Fruit fly (Drosophila melanogaster): ENCODE results near the gene Fim.
A peak's percentile ranks its signal among the peaks of the same experiment; 100 is the strongest.

Gene Fim

DNA sequence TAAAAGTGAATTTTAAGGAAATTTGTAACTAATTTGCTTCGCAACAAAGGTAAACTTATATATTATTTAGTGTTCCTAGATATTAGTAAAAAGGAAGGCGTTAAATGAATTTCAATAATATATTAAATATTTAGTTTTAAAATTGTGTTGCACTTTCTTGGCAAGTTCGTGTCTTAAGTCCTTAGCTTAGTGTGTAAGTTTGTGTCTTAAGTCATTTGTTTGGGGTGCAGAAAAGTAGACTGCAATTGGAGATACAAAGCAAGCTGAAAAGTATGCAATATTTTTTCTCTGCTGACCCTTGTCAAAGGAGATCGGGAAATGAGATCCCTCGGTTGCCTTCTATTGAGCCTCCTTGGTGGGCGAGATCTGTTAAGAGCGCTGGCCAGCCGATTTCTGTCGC, 39.7 kb downstream of the Fim start:
- TF ChIP-seq CG11247 (GFP tag; IDR thresholded peaks at IDR 0.05): peak; percentile 94
- TF ChIP-seq CG8290 (GFP tag; optimal IDR thresholded peaks at IDR 0.05): no peak
- peak in 1 of 2 experiments; percentile 32 for TF ChIP-seq CG8290 (tag; optimal IDR thresholded peaks at IDR 0.05)
- TF ChIP-seq H15 (GFP tag; IDR thresholded peaks at IDR 0.05): no peak
- TF ChIP-seq CG17385 (GFP tag; optimal IDR thresholded peaks at IDR 0.05): no peak

DNA sequence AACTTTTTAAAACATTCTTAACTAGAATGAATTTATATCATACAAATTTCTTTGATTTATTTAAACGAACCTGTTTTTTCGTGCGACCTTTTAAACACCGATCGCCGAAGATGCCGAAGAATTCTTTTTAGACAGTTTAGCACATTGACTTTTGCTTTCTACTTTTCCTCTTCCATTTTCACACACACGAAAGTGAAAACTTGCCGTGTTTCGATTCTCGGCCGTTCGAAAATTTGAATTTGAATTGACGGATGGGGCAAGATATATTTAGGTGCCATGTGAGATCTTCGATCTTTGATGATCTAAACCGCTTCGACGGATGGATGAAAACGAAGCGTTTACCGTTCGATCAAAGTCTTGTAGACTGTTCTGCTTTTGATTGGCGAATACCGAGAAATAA, 46.1 kb downstream of the Fim start:
- TF ChIP-seq Blimp-1 (GFP tag; optimal IDR thresholded peaks at IDR 0.05) (peak; percentile 95), Vsx1 (GFP tag; optimal IDR thresholded peaks at IDR 0.05) (no peak), peb (GFP tag; IDR thresholded peaks at IDR 0.05) (no peak), CG3065 (GFP tag; optimal IDR thresholded peaks at IDR 0.05) (no peak)

DNA sequence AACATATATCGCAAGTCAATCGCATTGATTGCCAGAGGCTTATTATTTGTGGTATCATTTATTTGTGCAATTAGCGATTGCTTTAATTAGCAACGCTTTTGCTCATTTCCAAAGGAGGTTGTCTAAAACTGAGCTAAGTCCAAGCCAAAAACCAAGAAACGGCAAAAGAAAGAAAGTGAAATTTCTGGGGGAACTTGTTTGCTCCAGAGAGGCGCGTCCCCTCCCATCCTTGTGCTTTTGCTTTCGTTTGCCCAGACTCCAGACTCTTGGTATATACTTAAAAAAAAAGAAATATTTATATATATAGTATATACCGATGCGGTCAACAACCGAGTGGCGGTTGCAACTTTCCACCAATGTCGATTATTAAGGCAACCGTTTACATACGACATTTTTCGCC, 47.6 kb downstream of the Fim start:
- TF ChIP-seq tll (GFP tag; optimal IDR thresholded peaks at IDR 0.05) (no peak), Blimp-1 (GFP tag; optimal IDR thresholded peaks at IDR 0.05) (peak; percentile 56)

DNA sequence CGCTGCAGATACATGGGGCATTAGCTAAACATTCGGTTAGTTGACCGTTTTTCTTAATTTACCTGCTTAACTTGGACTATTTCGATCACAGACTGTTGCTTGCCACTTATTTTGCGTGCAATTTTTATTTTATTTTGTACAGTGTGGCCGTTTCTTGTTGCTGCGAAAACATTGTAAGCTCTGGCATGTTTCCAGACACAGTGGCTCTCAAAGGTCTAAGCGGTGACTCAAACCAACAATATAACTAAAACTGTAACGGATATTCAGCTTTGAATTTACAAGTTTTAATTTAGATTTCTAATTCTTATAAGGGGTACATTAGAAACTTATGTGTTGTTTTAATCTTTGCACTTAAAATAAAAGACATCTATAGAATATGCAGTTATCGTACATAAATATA, 52.4 kb downstream of the Fim start, which contains the start of gene CG8675:
Gene CG8675 (minus strand): TSS at position 177 of the 400 bp plus-strand sequence.
- TF ChIP-seq CG14860 (GFP tag; IDR thresholded peaks at IDR 0.05; ENCODE audit: partially characterized antibody) (no peak), CG9727 (GFP tag; optimal IDR thresholded peaks at IDR 0.05) (no peak), Hsf (GFP tag; optimal IDR thresholded peaks at IDR 0.05) (no peak), Neu2 (GFP tag; optimal IDR thresholded peaks at IDR 0.05; ENCODE audit: borderline replicate concordance) (no peak), E2f2 (GFP tag; IDR thresholded peaks at IDR 0.05) (peak; percentile 31; the same call in 1 of the 2 replicates), trem (tag; optimal IDR thresholded peaks at IDR 0.05) (peak; percentile 4), Vsx1 (GFP tag; optimal IDR thresholded peaks at IDR 0.05) (no peak), bsh (GFP tag; optimal IDR thresholded peaks at IDR 0.05) (no peak), CG2712 (tag; optimal IDR thresholded peaks at IDR 0.05) (peak; percentile 16), zf30C (GFP tag; optimal IDR thresholded peaks at IDR 0.05) (peak; percentile 8), Adf1 (GFP tag; IDR thresholded peaks at IDR 0.05) (no peak), dimm (GFP tag; IDR thresholded peaks at IDR 0.05) (no peak), slp2 (GFP tag; optimal IDR thresholded peaks at IDR 0.05) (no peak), knrl (GFP tag; IDR thresholded peaks at IDR 0.05; ENCODE audit: partially characterized antibody) (peak; percentile 46; the same call in 2 of the 3 replicates), CG15269 (tag; optimal IDR thresholded peaks at IDR 0.05) (no peak), CG2116 (GFP tag; optimal IDR thresholded peaks at IDR 0.05) (peak; percentile 9), fu2 (GFP tag; optimal IDR thresholded peaks at IDR 0.05) (no peak), MESR4 (GFP tag; optimal IDR thresholded peaks at IDR 0.05) (peak; percentile 52), danr (GFP tag; IDR thresholded peaks at IDR 0.05) (no peak), crc (GFP tag; optimal IDR thresholded peaks at IDR 0.05) (no peak), CkIIα-i1 (GFP tag; IDR thresholded peaks at IDR 0.05) (no peak), CG17912 (GFP tag; optimal IDR thresholded peaks at IDR 0.05) (no peak), Sry-δ (GFP tag; optimal IDR thresholded peaks at IDR 0.05) (peak; percentile 14), Taf1 (GFP tag; IDR thresholded peaks at IDR 0.05) (no peak), CG6272 (GFP tag; IDR thresholded peaks at IDR 0.05) (no peak), Scr (GFP tag; IDR thresholded peaks at IDR 0.05; ENCODE audit: partially characterized antibody) (0 out of 2 replicates have a peak, but pooled peaks have one; percentile 27), nmo (GFP tag; optimal IDR thresholded peaks at IDR 0.05) (peak; percentile 19), Lhr (GFP tag; optimal IDR thresholded peaks at IDR 0.05) (peak; percentile 67), Dp (GFP tag; optimal IDR thresholded peaks at IDR 0.05) (peak; percentile 37), salm (tag; optimal IDR thresholded peaks at IDR 0.05) (no peak), Bgb (GFP tag; IDR thresholded peaks at IDR 0.05; ENCODE audit: partially characterized antibody) (0 out of 2 replicates have a peak, but pooled peaks have one; percentile 27), tap (tag; optimal IDR thresholded peaks at IDR 0.05) (no peak), gfzf (GFP tag; optimal IDR thresholded peaks at IDR 0.05) (peak; percentile 92), Optix (GFP tag; IDR thresholded peaks at IDR 0.05) (no peak), CG10267 (tag; optimal IDR thresholded peaks at IDR 0.05) (peak; percentile 7), zen (tag; optimal IDR thresholded peaks at IDR 0.05) (no peak)

All from whole organism, embryonic.